Worm (Caenorhabditis elegans): Measurements from ENCODE around the gene Y43C5A.7.
A peak's percentile ranks its signal among the peaks of the same experiment; 100 is the strongest.

The Y43C5A.7 gene

ce11 chrIV:10286655-10287054 lies 9.6 kb downstream of the Y43C5A.7 start, which contains the start of gene ebax-1:
Gene ebax-1 (plus strand): TSS chrIV:10286955.
- TF ChIP-seq tlp-1 (tag; optimal IDR thresholded peaks at IDR 0.05), result no peak
- no peak for TF ChIP-seq pax-3 (tag; optimal IDR thresholded peaks at IDR 0.05)
- no peak for TF ChIP-seq nhr-84 (tag; optimal IDR thresholded peaks at IDR 0.05)
- TF ChIP-seq unc-86 (tag; optimal IDR thresholded peaks at IDR 0.05), result no peak
- TF ChIP-seq jun-1 (tag; optimal IDR thresholded peaks at IDR 0.05), result no peak
- no peak for TF ChIP-seq zag-1 (tag; optimal IDR thresholded peaks at IDR 0.05)
- no peak for TF ChIP-seq unc-98 (GFP tag; IDR thresholded peaks at IDR 0.05)
- no peak for TF ChIP-seq snpc-4 (tag; optimal IDR thresholded peaks at IDR 0.05)
- TF ChIP-seq C04F5.9 (tag; optimal IDR thresholded peaks at IDR 0.05), result no peak
- no peak for TF ChIP-seq nhr-76 (tag; optimal IDR thresholded peaks at IDR 0.05)
- no peak for TF ChIP-seq efl-3 (GFP tag; optimal IDR thresholded peaks at IDR 0.05)
- TF ChIP-seq C34B4.2 (tag; optimal IDR thresholded peaks at IDR 0.05), result no peak

ce11 chrIV:10288575-10288974 lies 11.5 kb downstream of the Y43C5A.7 start:
- TF ChIP-seq ets-5 (GFP tag; IDR thresholded peaks at IDR 0.05), result no peak
- TF ChIP-seq nhr-84 (tag; optimal IDR thresholded peaks at IDR 0.05), result no peak
- TF ChIP-seq unc-86 (tag; optimal IDR thresholded peaks at IDR 0.05), result no peak
- TF ChIP-seq ztf-4 (tag; optimal IDR thresholded peaks at IDR 0.05), result no peak
- TF ChIP-seq nhr-76 (tag; optimal IDR thresholded peaks at IDR 0.05), result no peak
- TF ChIP-seq dsc-1 (tag; optimal IDR thresholded peaks at IDR 0.05), result no peak

DNA sequence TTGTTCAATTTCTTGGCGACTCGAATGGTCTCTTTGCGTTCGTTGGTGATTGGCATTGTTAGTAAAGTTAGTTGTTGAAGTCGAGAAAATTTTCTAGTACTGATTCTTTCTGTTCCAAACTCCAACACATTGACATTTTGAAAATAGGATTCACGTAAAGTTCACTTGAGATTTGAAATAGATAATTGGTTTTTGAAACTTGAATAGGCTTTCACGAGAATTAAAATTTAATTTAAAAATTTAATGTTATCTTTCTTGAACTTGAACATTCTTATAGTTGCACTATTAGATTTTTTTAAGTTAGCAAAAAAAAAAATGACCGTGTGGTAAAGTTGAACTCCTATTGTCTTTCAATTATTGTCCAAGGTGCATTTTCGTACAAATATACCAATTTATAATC lies 17.0 kb downstream of the Y43C5A.7 start, which contains the start of gene R09E10.6:
TSS of gene R09E10.6 (minus strand) at position 101 of the 400 bp plus-strand sequence.
- no peak for TF ChIP-seq ces-1 (GFP tag; optimal IDR thresholded peaks at IDR 0.05)
- no peak for TF ChIP-seq xbp-1 (tag; optimal IDR thresholded peaks at IDR 0.05)
- TF ChIP-seq ceh-63 (GFP tag; optimal IDR thresholded peaks at IDR 0.05), result no peak
- no peak for TF ChIP-seq snu-23 (GFP tag; optimal IDR thresholded peaks at IDR 0.05)
- TF ChIP-seq sptf-1 (tag; optimal IDR thresholded peaks at IDR 0.05), result no peak
- no peak for TF ChIP-seq pax-3 (tag; optimal IDR thresholded peaks at IDR 0.05)
- TF ChIP-seq nhr-11 (tag; optimal IDR thresholded peaks at IDR 0.05), result no peak
- TF ChIP-seq C04F5.9 (tag; optimal IDR thresholded peaks at IDR 0.05), result no peak
- no peak for TF ChIP-seq irx-1 (tag; optimal IDR thresholded peaks at IDR 0.05)
- TF ChIP-seq aha-1 (tag; optimal IDR thresholded peaks at IDR 0.05), result no peak
- no peak for TF ChIP-seq isw-1 (GFP tag; IDR thresholded peaks at IDR 0.05)
- TF ChIP-seq elt-2 (tag; optimal IDR thresholded peaks at IDR 0.05), result no peak
- TF ChIP-seq lir-3 (tag; optimal IDR thresholded peaks at IDR 0.05; ENCODE audit: poor library complexity), result no peak
- TF ChIP-seq nhr-19 (GFP tag; conservative IDR thresholded peaks at IDR 0.05), result no peak
- no peak for TF ChIP-seq nhr-85 (tag)
- TF ChIP-seq ceh-90 (tag; optimal IDR thresholded peaks at IDR 0.05), result no peak
- TF ChIP-seq ceh-82 (tag; optimal IDR thresholded peaks at IDR 0.05), result no peak
- TF ChIP-seq alr-1 (tag; optimal IDR thresholded peaks at IDR 0.05; ENCODE audit: borderline replicate concordance), result no peak
- no peak for TF ChIP-seq C34B4.2 (tag; optimal IDR thresholded peaks at IDR 0.05)
- TF ChIP-seq grh-1 (GFP tag; IDR thresholded peaks at IDR 0.05), result no peak

DNA sequence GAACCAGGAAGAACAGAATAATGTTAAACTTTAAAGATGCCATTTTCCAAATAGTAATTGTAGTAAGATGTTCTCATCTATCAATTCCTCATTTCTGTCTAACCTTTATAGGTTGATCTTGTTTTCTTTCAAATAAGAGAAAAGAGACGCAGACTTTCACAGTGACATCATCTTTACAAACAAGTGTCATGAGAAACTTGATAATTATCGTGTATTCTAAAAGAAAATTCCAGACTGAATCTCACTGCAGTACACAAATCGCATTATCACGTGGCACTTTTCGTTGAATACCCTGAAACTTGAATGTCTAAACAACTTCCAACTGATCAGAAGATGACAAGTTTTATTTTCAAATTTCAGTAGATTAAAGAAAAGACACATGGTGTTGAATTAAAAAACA lies 18.0 kb downstream of the Y43C5A.7 start, which contains the start of gene R09E10.13:
TSS of gene R09E10.13 (minus strand) at position 61 of the 400 bp plus-strand sequence.
- TF ChIP-seq nhr-20 (tag; optimal IDR thresholded peaks at IDR 0.05) (peak; percentile 33), fkh-4 (tag; optimal IDR thresholded peaks at IDR 0.05; ENCODE audit: borderline replicate concordance) (no peak), efl-1 (optimal IDR thresholded peaks at IDR 0.05) (no peak), efl-1 (GFP tag; optimal IDR thresholded peaks at IDR 0.05 in 1 of 2) (peak in 1 of 2 experiments; percentile 36), unc-30 (tag; optimal IDR thresholded peaks at IDR 0.05) (no peak), nhr-19 (GFP tag; conservative IDR thresholded peaks at IDR 0.05) (peak; percentile 27; the same call in 1 of the 2 replicates), Y116A8C.19 (tag; optimal IDR thresholded peaks at IDR 0.05; ENCODE audit: borderline replicate concordance) (no peak), nhr-85 (tag) (peak; percentile 81), ceh-90 (tag; optimal IDR thresholded peaks at IDR 0.05) (no peak), lin-35 (GFP tag; optimal IDR thresholded peaks at IDR 0.05) (peak in 1 of 2 experiments; percentile 43)
